Worm (Caenorhabditis elegans) whole organism, L1 larva: Measurements from ENCODE around the gene puf-8.

Source experiments
- egl-27 ChIP-seq, 2 experiments: fragments of 150-350 bp in 1 of 2; sonication (generic microtip); optimal IDR thresholded peaks; 3 replicates each; lab custom pipeline; 2017 to 2018; ENCODE audit warnings: missing biosample characterization in 2 of 2, missing genetic modification characterization in 2 of 2, missing genetic modification reagents in 2 of 2
- elt-3 ChIP-seq, 6 experiments: fragments of 150-350 bp in 1 of 6; sonication (generic microtip); optimal IDR thresholded peaks; 2 replicates each; lab custom pipeline; 2017 to 2018; ENCODE audit warnings: missing biosample characterization in 6 of 6, missing genetic modification characterization in 6 of 6, inconsistent platforms in 1 of 6
- irx-1 ChIP-seq: sonication (generic microtip); optimal IDR thresholded peaks from 2 replicates; lab custom pipeline; 2016; ENCODE audit warnings: missing genetic modification characterization, missing compliant biosample characterization
- lsy-2 ChIP-seq, 2 experiments: fragments of 150-350 bp; optimal IDR thresholded peaks; 2 replicates each; lab custom pipeline; 2014; ENCODE audit warnings: missing biosample characterization in 2 of 2, missing genetic modification characterization in 2 of 2
- mef-2 ChIP-seq: fragments of 150-350 bp; optimal IDR thresholded peaks from 2 replicates; lab custom pipeline; 2014; ENCODE audit warnings: missing biosample characterization, missing genetic modification characterization
- nhr-12 ChIP-seq: sonication (generic microtip); optimal IDR thresholded peaks from 2 replicates; lab custom pipeline; 2017; ENCODE audit warnings: missing biosample characterization, missing genetic modification characterization
- nhr-28 ChIP-seq: fragments of 150-350 bp; optimal IDR thresholded peaks from 2 replicates; lab custom pipeline; 2014; ENCODE audit warnings: missing biosample characterization, missing genetic modification characterization
- nhr-76 ChIP-seq: sonication (generic microtip); optimal IDR thresholded peaks from 2 replicates; lab custom pipeline; 2017; ENCODE audit warnings: missing biosample characterization, missing genetic modification characterization
- nhr-90 ChIP-seq: sonication (generic microtip); optimal IDR thresholded peaks from 2 replicates; lab custom pipeline; 2016; ENCODE audit warnings: mild to moderate bottlenecking, missing genetic modification characterization, missing compliant biosample characterization; ENCODE audit not compliant: poor library complexity
- skn-1 ChIP-seq: fragments of 150-350 bp; optimal IDR thresholded peaks from 2 replicates; lab custom pipeline; 2014; ENCODE audit warnings: missing biosample characterization, missing genetic modification characterization
- tbx-2 ChIP-seq: sonication (generic microtip); optimal IDR thresholded peaks from 2 replicates; lab custom pipeline; 2016; ENCODE audit warnings: missing genetic modification characterization, missing compliant biosample characterization

ce11 chrII:7337469-7337893, 39.4 kb upstream of the puf-8 start:
- TF ChIP-seq elt-3 (tag; optimal IDR thresholded peaks at IDR 0.05; lab: Kevin White, UChicago) (peak in 5 of 6 experiments; percentile 15 to 95 (median 48)), tbx-2 (tag; lab: Kevin White, UChicago) (peak; percentile 78), nhr-90 (tag; lab: Kevin White, UChicago) (peak; percentile 89), nhr-76 (tag; lab: Kevin White, UChicago) (no peak), irx-1 (peak; percentile 59), skn-1 (tag; lab: Kevin White, UChicago) (no peak), nhr-12 (tag; lab: Kevin White, UChicago) (no peak), lsy-2 (tag; optimal IDR thresholded peaks at IDR 0.05; lab: Kevin White, UChicago) (peak; percentile 46 to 78), mef-2 (no peak), nhr-28 (tag; lab: Kevin White, UChicago) (no peak), egl-27 (tag; optimal IDR thresholded peaks at IDR 0.05; lab: Kevin White, UChicago) (peak; percentile 53 to 59)
